Fruit fly (Drosophila melanogaster): ENCODE measurements around the gene Hs2st.

Hs2st gene

dm6 chr2L:19430343-19430742 is 14.2 kb downstream of the Hs2st start, which contains the start of gene RtcB:
Gene RtcB, plus strand, starts transcription at chr2L:19430643.
- TF ChIP-seq bab1 (GFP tag; optimal IDR thresholded peaks at IDR 0.05) (peak; percentile 0), CG33017 (tag; optimal IDR thresholded peaks at IDR 0.05) (no peak), tj (GFP tag; optimal IDR thresholded peaks at IDR 0.05) (peak; percentile 60)

- no peak for TF ChIP-seq kay (GFP tag; ENCODE audit: borderline replicate concordance)
- peak; percentile 40 for TF ChIP-seq cic (GFP tag; optimal IDR thresholded peaks at IDR 0.05)
Measured at dm6 chr2L:19429731-19430130, 14.8 kb downstream of the Hs2st start.

DNA sequence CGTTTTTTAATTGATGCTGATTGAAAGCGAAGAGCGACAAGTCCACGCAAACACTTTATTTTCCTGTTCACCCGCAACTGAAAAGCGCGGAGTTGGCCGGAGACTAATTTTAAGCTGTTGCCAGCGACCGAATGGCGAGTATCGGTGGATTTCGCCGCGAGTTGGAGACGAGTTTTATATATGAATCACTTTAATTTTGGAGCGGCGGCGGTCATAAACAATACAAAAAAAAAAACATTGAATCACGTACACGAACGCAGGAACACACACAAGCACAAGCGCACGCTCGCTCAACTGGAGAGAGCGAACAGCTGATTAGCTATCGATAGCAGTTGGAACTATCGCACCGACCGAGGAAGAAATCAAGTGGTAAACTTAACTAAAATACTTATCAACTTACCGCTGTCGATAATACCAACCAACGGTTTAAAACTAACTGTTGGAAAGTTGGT is 18.2 kb downstream of the Hs2st start, which contains the start of gene Pax:
Pax (minus strand) TSS at position 267 of the 452 bp plus-strand sequence.
- no peak for TF ChIP-seq CG12768 (GFP tag; optimal IDR thresholded peaks at IDR 0.05)
- peak; percentile 90 for TF ChIP-seq kay (GFP tag; ENCODE audit: borderline replicate concordance)
- peak; percentile 58 for TF ChIP-seq Mnt (GFP tag; optimal IDR thresholded peaks at IDR 0.05)
- TF ChIP-seq bab1 (GFP tag; optimal IDR thresholded peaks at IDR 0.05): peak; percentile 33
- TF ChIP-seq tj (GFP tag; optimal IDR thresholded peaks at IDR 0.05): peak; percentile 75
- TF ChIP-seq CG33017 (tag; optimal IDR thresholded peaks at IDR 0.05): peak; percentile 13
- TF ChIP-seq cic (GFP tag; optimal IDR thresholded peaks at IDR 0.05): peak; percentile 46
- no peak for TF ChIP-seq CG5204 (GFP tag; optimal IDR thresholded peaks at IDR 0.05)

DNA sequence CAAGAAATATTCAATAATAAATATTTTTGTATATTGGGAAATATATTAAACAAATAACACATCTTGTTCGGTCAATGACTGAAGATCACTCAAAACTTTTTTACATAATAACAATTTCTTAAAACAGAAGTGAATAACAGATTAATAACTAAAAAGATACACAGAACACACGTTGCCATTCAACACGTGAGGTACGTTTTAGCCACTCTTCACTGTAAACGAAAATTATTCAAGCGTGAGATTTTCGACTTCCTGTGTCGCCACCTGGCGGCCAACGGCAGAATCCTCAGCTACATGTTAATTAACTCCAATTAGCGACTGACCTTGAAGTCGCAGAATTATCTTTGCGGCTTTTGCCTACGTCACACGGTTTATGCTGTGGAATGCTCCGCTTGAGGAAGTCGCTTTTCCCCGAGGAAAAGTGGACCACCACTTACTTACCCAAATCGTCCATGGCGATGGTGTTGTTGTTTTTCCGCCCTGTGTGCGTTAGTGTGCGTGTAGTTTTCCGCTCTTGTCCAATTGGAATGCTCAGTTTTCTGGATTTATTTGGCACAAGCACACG is 18.7 kb downstream of the Hs2st start:
- TF ChIP-seq pad (GFP tag; optimal IDR thresholded peaks at IDR 0.05) (peak; percentile 7), cnc (optimal IDR thresholded peaks at IDR 0.05) (no peak), CG33017 (tag; optimal IDR thresholded peaks at IDR 0.05) (peak; percentile 61), Clk (GFP tag; optimal IDR thresholded peaks at IDR 0.05) (no peak), CG14711 (tag; optimal IDR thresholded peaks at IDR 0.05) (peak; percentile 69), cic (GFP tag; optimal IDR thresholded peaks at IDR 0.05) (no peak), bab1 (GFP tag; optimal IDR thresholded peaks at IDR 0.05) (no peak), CG5204 (GFP tag; optimal IDR thresholded peaks at IDR 0.05) (peak; percentile 10), CG7101 (tag; optimal IDR thresholded peaks at IDR 0.05) (peak; percentile 73), toe (GFP tag; optimal IDR thresholded peaks at IDR 0.05) (no peak), CG11617 (GFP tag; optimal IDR thresholded peaks at IDR 0.05) (no peak), Mnt (GFP tag; optimal IDR thresholded peaks at IDR 0.05) (no peak), CG1620 (GFP tag; optimal IDR thresholded peaks at IDR 0.05) (no peak), Crg-1 (GFP tag; optimal IDR thresholded peaks at IDR 0.05) (peak; percentile 7), CG7045 (GFP tag; optimal IDR thresholded peaks at IDR 0.05) (peak; percentile 32), tj (GFP tag; optimal IDR thresholded peaks at IDR 0.05) (no peak), Hr96 (GFP tag; optimal IDR thresholded peaks at IDR 0.05) (no peak), ovo (GFP tag; optimal IDR thresholded peaks at IDR 0.05) (no peak), kay (GFP tag; ENCODE audit: borderline replicate concordance) (peak; percentile 61), CG12768 (GFP tag; optimal IDR thresholded peaks at IDR 0.05) (no peak)

dm6 chr2L:19425105-19425504 is 19.4 kb downstream of the Hs2st start:
- no peak for TF ChIP-seq CG5204 (GFP tag; optimal IDR thresholded peaks at IDR 0.05)
- peak; percentile 97 for TF ChIP-seq tj (GFP tag; optimal IDR thresholded peaks at IDR 0.05)

DNA sequence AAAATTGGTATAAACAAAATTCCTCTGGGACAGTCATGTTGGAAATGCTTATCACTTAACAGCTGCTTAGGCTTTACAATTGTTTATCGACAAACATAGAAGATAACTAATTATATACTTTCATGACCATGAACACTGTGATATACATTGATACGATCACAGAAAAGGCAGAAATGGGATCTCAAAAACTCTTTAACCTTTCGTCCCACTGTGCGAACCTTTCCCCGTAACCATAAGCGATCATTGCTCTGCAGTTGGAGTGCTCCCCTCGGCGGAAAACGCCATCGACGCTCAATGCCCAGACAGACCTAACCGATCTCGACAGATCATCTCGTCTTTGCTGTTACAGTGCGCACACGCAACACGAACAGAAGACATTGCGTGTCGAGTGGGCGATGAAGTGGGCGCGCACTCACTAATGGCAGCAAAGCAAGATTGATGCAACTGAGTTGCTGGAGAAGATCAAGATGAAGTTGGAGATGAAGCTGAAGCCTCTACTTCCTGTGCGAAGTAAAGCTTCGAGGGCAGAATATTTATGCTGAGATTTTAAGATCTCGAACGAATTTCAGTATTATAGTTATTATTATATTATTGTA is 20.1 kb downstream of the Hs2st start:
- TF ChIP-seq Hr96 (GFP tag; optimal IDR thresholded peaks at IDR 0.05): no peak
- TF ChIP-seq Crg-1 (GFP tag; optimal IDR thresholded peaks at IDR 0.05): no peak
- no peak for TF ChIP-seq tj (GFP tag; optimal IDR thresholded peaks at IDR 0.05)
- TF ChIP-seq CG11617 (GFP tag; optimal IDR thresholded peaks at IDR 0.05): no peak
- no peak for TF ChIP-seq Clk (GFP tag; optimal IDR thresholded peaks at IDR 0.05)
- TF ChIP-seq toe (GFP tag; optimal IDR thresholded peaks at IDR 0.05): no peak
- no peak for TF ChIP-seq ovo (GFP tag; optimal IDR thresholded peaks at IDR 0.05)
- TF ChIP-seq bab1 (GFP tag; optimal IDR thresholded peaks at IDR 0.05): no peak
- no peak for TF ChIP-seq pad (GFP tag; optimal IDR thresholded peaks at IDR 0.05)
- TF ChIP-seq CG7045 (GFP tag; optimal IDR thresholded peaks at IDR 0.05): no peak
- no peak for TF ChIP-seq CG1620 (GFP tag; optimal IDR thresholded peaks at IDR 0.05)
- no peak for TF ChIP-seq CG7101 (tag; optimal IDR thresholded peaks at IDR 0.05)

dm6 chr2L:19423467-19424122 is 21.0 kb downstream of the Hs2st start, which contains the start of the genes Alp12 and CG13085:
Gene Alp12, plus strand, starts transcription at chr2L:19424050.
Gene CG13085, plus strand, starts transcription at chr2L:19424050.
- TF ChIP-seq CG12768 (GFP tag; optimal IDR thresholded peaks at IDR 0.05): peak; percentile 98
- TF ChIP-seq CG14711 (tag; optimal IDR thresholded peaks at IDR 0.05): peak; percentile 90
- TF ChIP-seq Clk (GFP tag; optimal IDR thresholded peaks at IDR 0.05): peak; percentile 95
- TF ChIP-seq CG33017 (tag; optimal IDR thresholded peaks at IDR 0.05): peak; percentile 97
- peak; percentile 90 for TF ChIP-seq Crg-1 (GFP tag; optimal IDR thresholded peaks at IDR 0.05)
- TF ChIP-seq bab1 (GFP tag; optimal IDR thresholded peaks at IDR 0.05): peak; percentile 86
- peak; percentile 96 for TF ChIP-seq CG7101 (tag; optimal IDR thresholded peaks at IDR 0.05)
- TF ChIP-seq CG7045 (GFP tag; optimal IDR thresholded peaks at IDR 0.05): peak; percentile 98
- peak; percentile 97 for TF ChIP-seq toe (GFP tag; optimal IDR thresholded peaks at IDR 0.05)
- peak; percentile 98 for TF ChIP-seq CG5204 (GFP tag; optimal IDR thresholded peaks at IDR 0.05)
- TF ChIP-seq cic (GFP tag; optimal IDR thresholded peaks at IDR 0.05): peak; percentile 82
- peak; percentile 91 for TF ChIP-seq pad (GFP tag; optimal IDR thresholded peaks at IDR 0.05)
- no peak for TF ChIP-seq cnc (optimal IDR thresholded peaks at IDR 0.05)
- TF ChIP-seq ovo (GFP tag; optimal IDR thresholded peaks at IDR 0.05): peak; percentile 87
- TF ChIP-seq Mnt (GFP tag; optimal IDR thresholded peaks at IDR 0.05): peak; percentile 87
- peak; percentile 98 for TF ChIP-seq tj (GFP tag; optimal IDR thresholded peaks at IDR 0.05)
- TF ChIP-seq Hr96 (GFP tag; optimal IDR thresholded peaks at IDR 0.05): peak; percentile 95
- TF ChIP-seq CG1620 (GFP tag; optimal IDR thresholded peaks at IDR 0.05): peak; percentile 93
- peak; percentile 8 for TF ChIP-seq kay (GFP tag; ENCODE audit: borderline replicate concordance)
- TF ChIP-seq CG11617 (GFP tag; optimal IDR thresholded peaks at IDR 0.05): peak; percentile 99

Data from whole organism, adult.